Worm (Caenorhabditis elegans): ENCODE results near the gene rif-1.1.

DNA sequence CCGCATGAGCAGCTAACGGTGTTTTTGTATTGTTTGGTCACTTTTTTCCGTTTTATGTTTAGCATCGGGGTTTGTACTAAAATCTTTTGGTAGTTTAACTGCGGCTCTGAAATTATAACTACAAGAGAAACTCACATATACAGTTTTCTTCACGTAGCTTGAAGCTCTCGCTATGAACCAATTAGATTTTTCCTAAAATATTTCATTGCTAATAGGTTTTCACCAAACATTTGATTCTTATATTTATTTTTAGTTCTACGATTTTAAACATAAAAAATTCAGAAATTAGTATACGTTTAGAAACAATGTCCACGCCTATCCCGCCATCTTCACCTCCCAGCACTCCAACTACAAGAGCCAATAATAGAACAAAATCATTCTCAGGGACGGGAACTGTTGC, 33.6 kb downstream of the rif-1.1 start, which contains the start of gene C06A12.3:
- TF ChIP-seq ama-1 (optimal IDR thresholded peaks at IDR 0.05) (no peak), B0310.2 (tag; optimal IDR thresholded peaks at IDR 0.05) (no peak), F13C5.2 (tag; optimal IDR thresholded peaks at IDR 0.05) (no peak), hmbx-1 (tag; optimal IDR thresholded peaks at IDR 0.05) (no peak)

Measured in whole organism, early embryonic.